Worm (Caenorhabditis elegans): ENCODE results near the gene T03G11.9.

T03G11.9 gene

ce11 chrX:5190061-5190460 lies 6.0 kb downstream of the T03G11.9 start:
- TF ChIP-seq ceh-6 (GFP tag; optimal IDR thresholded peaks at IDR 0.05) (no peak), pag-3 (tag; optimal IDR thresholded peaks at IDR 0.05; ENCODE audit: borderline replicate concordance) (no peak), pros-1 (tag; optimal IDR thresholded peaks at IDR 0.05) (no peak), npax-4 (tag; optimal IDR thresholded peaks at IDR 0.05) (no peak), fax-1 (tag; optimal IDR thresholded peaks at IDR 0.05) (no peak), odd-2 (tag; optimal IDR thresholded peaks at IDR 0.05) (no peak)

ce11 chrX:5193402-5193801 lies 9.4 kb downstream of the T03G11.9 start:
- TF ChIP-seq ceh-14 (tag; optimal IDR thresholded peaks at IDR 0.05), result no peak
- TF ChIP-seq pat-9 (tag; optimal IDR thresholded peaks at IDR 0.05), result no peak
- TF ChIP-seq pros-1 (tag; optimal IDR thresholded peaks at IDR 0.05), result no peak
- TF ChIP-seq pha-4 (tag; optimal IDR thresholded peaks at IDR 0.05), result no peak
- TF ChIP-seq hlh-8 (tag; optimal IDR thresholded peaks at IDR 0.05), result peak; percentile 17
- TF ChIP-seq ceh-18 (tag; optimal IDR thresholded peaks at IDR 0.05), result peak; percentile 23

ce11 chrX:5195462-5196160 lies 11.6 kb downstream of the T03G11.9 start, which contains the start of gene pqn-62:
TSS of gene pqn-62 (plus strand) at chrX:5196110.
- peak; percentile 70 for TF ChIP-seq ceh-18 (tag; optimal IDR thresholded peaks at IDR 0.05)
- TF ChIP-seq unc-55 (GFP tag; optimal IDR thresholded peaks at IDR 0.05), result peak; percentile 51
- TF ChIP-seq tbx-7 (tag; optimal IDR thresholded peaks at IDR 0.05), result no peak
- no peak for TF ChIP-seq ceh-14 (tag; optimal IDR thresholded peaks at IDR 0.05)
- peak; percentile 17 for TF ChIP-seq ceh-34 (tag; optimal IDR thresholded peaks at IDR 0.05)
- TF ChIP-seq hlh-8 (tag; optimal IDR thresholded peaks at IDR 0.05), result no peak
- peak; percentile 22 for TF ChIP-seq nfya-1 (tag; optimal IDR thresholded peaks at IDR 0.05)
- TF ChIP-seq ceh-22 (tag; optimal IDR thresholded peaks at IDR 0.05), result no peak
- no peak for TF ChIP-seq K02D7.2 (tag; optimal IDR thresholded peaks at IDR 0.05)
- TF ChIP-seq ceh-30 (tag; optimal IDR thresholded peaks at IDR 0.05), result no peak
- TF ChIP-seq K09A11.1 (tag; optimal IDR thresholded peaks at IDR 0.05; ENCODE audit: insufficient read depth), result no peak
- TF ChIP-seq rnt-1 (tag; optimal IDR thresholded peaks at IDR 0.05), result peak; percentile 60
- TF ChIP-seq pat-9 (tag; optimal IDR thresholded peaks at IDR 0.05), result no peak
- no peak for TF ChIP-seq ama-1 (optimal IDR thresholded peaks at IDR 0.05)

ce11 chrX:5197440-5197839 lies 13.4 kb downstream of the T03G11.9 start:
- TF ChIP-seq pax-1 (tag; optimal IDR thresholded peaks at IDR 0.05) (no peak), eyg-1 (tag; optimal IDR thresholded peaks at IDR 0.05) (no peak), ceh-34 (tag; optimal IDR thresholded peaks at IDR 0.05) (no peak), che-1 (tag; optimal IDR thresholded peaks at IDR 0.05) (no peak), hlh-6 (tag; optimal IDR thresholded peaks at IDR 0.05) (no peak), odd-2 (tag; optimal IDR thresholded peaks at IDR 0.05) (no peak), pag-3 (tag; optimal IDR thresholded peaks at IDR 0.05; ENCODE audit: borderline replicate concordance) (no peak), ets-4 (tag; optimal IDR thresholded peaks at IDR 0.05) (no peak), rnt-1 (tag; optimal IDR thresholded peaks at IDR 0.05) (no peak), C38D4.7 (GFP tag; optimal IDR thresholded peaks at IDR 0.05) (no peak), ceh-48 (tag; optimal IDR thresholded peaks at IDR 0.05) (no peak), sox-4 (tag; optimal IDR thresholded peaks at IDR 0.05) (no peak), hlh-30 (tag; optimal IDR thresholded peaks at IDR 0.05; ENCODE audit: insufficient read depth) (no peak), C08G9.2 (tag; optimal IDR thresholded peaks at IDR 0.05) (no peak), pha-4 (tag; optimal IDR thresholded peaks at IDR 0.05) (no peak), elt-2 (tag; optimal IDR thresholded peaks at IDR 0.05) (no peak)

ce11 chrX:5199245-5199644 lies 15.2 kb downstream of the T03G11.9 start:
- no peak for TF ChIP-seq nhr-11 (tag; optimal IDR thresholded peaks at IDR 0.05)
- no peak for TF ChIP-seq nhr-232 (tag; optimal IDR thresholded peaks at IDR 0.05)
- TF ChIP-seq Y22D7AL.16 (tag; optimal IDR thresholded peaks at IDR 0.05), result no peak
- no peak for TF ChIP-seq unc-42 (tag; optimal IDR thresholded peaks at IDR 0.05)
